Fruit fly (Drosophila melanogaster): Measurements from ENCODE around the gene CG11380.
A peak's percentile ranks its signal among the peaks of the same experiment; 100 is the strongest.

Gene CG11380

DNA sequence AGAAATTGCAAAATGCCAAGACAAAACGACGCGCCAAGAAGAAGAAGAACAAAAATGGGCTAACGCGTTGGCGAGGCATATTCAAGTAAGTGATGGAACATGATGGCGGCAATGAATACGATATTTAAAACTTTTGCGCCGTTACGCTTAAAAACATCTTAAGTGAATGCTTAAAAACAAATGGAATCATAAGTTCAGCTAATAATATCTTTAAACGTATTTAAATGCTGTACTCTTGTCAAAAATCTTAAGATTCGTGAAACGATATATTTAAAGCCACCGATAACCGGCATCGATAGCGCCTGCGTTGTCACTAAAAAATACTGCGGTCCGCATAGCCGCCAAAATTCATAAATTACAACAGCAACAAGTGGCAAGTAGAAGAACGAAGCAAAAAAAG is 48.7 kb downstream of the CG11380 start, which contains the start of gene CG11403 (continued):
- peak; percentile 82 for TF ChIP-seq Doc3 (GFP tag; IDR thresholded peaks at IDR 0.05; ENCODE audit: partially characterized antibody)
- TF ChIP-seq CG3847 (GFP tag; IDR thresholded peaks at IDR 0.05), result no peak; the same call in 1 of the 2 replicates
- no peak for TF ChIP-seq twi (tag; optimal IDR thresholded peaks at IDR 0.05)
- TF ChIP-seq CG16863 (GFP tag; optimal IDR thresholded peaks at IDR 0.05), result no peak
- TF ChIP-seq Ada2b (GFP tag; IDR thresholded peaks at IDR 0.05), result no peak
- peak; percentile 14 for TF ChIP-seq grau (tag; optimal IDR thresholded peaks at IDR 0.05)
- TF ChIP-seq sisA (GFP tag; IDR thresholded peaks at IDR 0.05), result no peak
- TF ChIP-seq Bdp1 (GFP tag; optimal IDR thresholded peaks at IDR 0.05), result no peak
- TF ChIP-seq bbx (GFP tag; IDR thresholded peaks at IDR 0.05; ENCODE audit: partially characterized antibody), result peak; percentile 55
- TF ChIP-seq Dll (GFP tag; IDR thresholded peaks at IDR 0.05; ENCODE audit: partially characterized antibody), result peak; percentile 93
- no peak for TF ChIP-seq bowl (GFP tag; IDR thresholded peaks at IDR 0.05)
- peak; percentile 66 for TF ChIP-seq CG14710 (tag; optimal IDR thresholded peaks at IDR 0.05)
- TF ChIP-seq CG18599 (GFP tag; optimal IDR thresholded peaks at IDR 0.05), result no peak
- TF ChIP-seq shn (GFP tag; optimal IDR thresholded peaks at IDR 0.05), result no peak
- TF ChIP-seq zfh2 (GFP tag; optimal IDR thresholded peaks at IDR 0.05), result no peak
- no peak for TF ChIP-seq p53 (GFP tag; optimal IDR thresholded peaks at IDR 0.05)
- no peak for TF ChIP-seq exex (tag; optimal IDR thresholded peaks at IDR 0.05)
- TF ChIP-seq CoRest (tag; optimal IDR thresholded peaks at IDR 0.05), result peak; percentile 57
- peak; percentile 14 for TF ChIP-seq sug (tag; optimal IDR thresholded peaks at IDR 0.05)
- TF ChIP-seq her (GFP tag; optimal IDR thresholded peaks at IDR 0.05), result peak; percentile 25
- TF ChIP-seq CG10209 (GFP tag; optimal IDR thresholded peaks at IDR 0.05), result no peak
- TF ChIP-seq CG6765 (GFP tag; optimal IDR thresholded peaks at IDR 0.05), result no peak
- TF ChIP-seq nmo (GFP tag; optimal IDR thresholded peaks at IDR 0.05), result peak; percentile 55
- TF ChIP-seq h (optimal IDR thresholded peaks at IDR 0.05), result no peak
- no peak for TF ChIP-seq salm (tag; optimal IDR thresholded peaks at IDR 0.05)
- TF ChIP-seq nom (GFP tag; optimal IDR thresholded peaks at IDR 0.05), result no peak
- peak; percentile 85 for TF ChIP-seq scrt (GFP tag; optimal IDR thresholded peaks at IDR 0.05)
- TF ChIP-seq zen (tag; optimal IDR thresholded peaks at IDR 0.05), result peak; percentile 4
- no peak for TF ChIP-seq peb (GFP tag; IDR thresholded peaks at IDR 0.05)
- TF ChIP-seq aop (GFP tag; IDR thresholded peaks at IDR 0.05), result no peak
- no peak for TF ChIP-seq seq (GFP tag; IDR thresholded peaks at IDR 0.05)
- TF ChIP-seq Lpt (GFP tag; optimal IDR thresholded peaks at IDR 0.05), result no peak
- TF ChIP-seq D19B (GFP tag; optimal IDR thresholded peaks at IDR 0.05), result no peak
- peak; percentile 12 for TF ChIP-seq CG13894 (tag; optimal IDR thresholded peaks at IDR 0.05)
- TF ChIP-seq Blimp-1 (GFP tag; optimal IDR thresholded peaks at IDR 0.05), result no peak
- peak; percentile 62 for TF ChIP-seq CTCF (GFP tag; optimal IDR thresholded peaks at IDR 0.05)
- TF ChIP-seq fd96Cb (tag; optimal IDR thresholded peaks at IDR 0.05), result no peak
- TF ChIP-seq MTF-1 (GFP tag; optimal IDR thresholded peaks at IDR 0.05; ENCODE audit: borderline replicate concordance), result no peak
- TF ChIP-seq CG6689 (GFP tag; IDR thresholded peaks at IDR 0.05), result no peak
- peak; percentile 80 for TF ChIP-seq CG9797 (GFP tag; optimal IDR thresholded peaks at IDR 0.05)
- no peak for TF ChIP-seq CG8089 (GFP tag; optimal IDR thresholded peaks at IDR 0.05)
- TF ChIP-seq CG17612 (GFP tag; IDR thresholded peaks at IDR 0.05), result no peak
- no peak for TF ChIP-seq CG7556 (GFP tag; optimal IDR thresholded peaks at IDR 0.05)
- TF ChIP-seq Sry-β (GFP tag; optimal IDR thresholded peaks at IDR 0.05), result no peak
- peak; percentile 22 for TF ChIP-seq CG17829 (tag; optimal IDR thresholded peaks at IDR 0.05)
- TF ChIP-seq knrl (GFP tag; IDR thresholded peaks at IDR 0.05; ENCODE audit: partially characterized antibody), result peak; percentile 87
- peak; percentile 51; the same call in 1 of the 2 replicates for TF ChIP-seq ato (GFP tag; IDR thresholded peaks at IDR 0.05; ENCODE audit: partially characterized antibody)
- TF ChIP-seq Aef1 (GFP tag; IDR thresholded peaks at IDR 0.05), result peak; percentile 55; the same call in 2 of the 3 replicates
- TF ChIP-seq Nf-YC (tag; optimal IDR thresholded peaks at IDR 0.05), result peak; percentile 32
- TF ChIP-seq CG7928 (GFP tag; optimal IDR thresholded peaks at IDR 0.05), result peak; percentile 49
- peak in 1 of 2 experiments; percentile 2 for TF ChIP-seq dpn (GFP tag; optimal IDR thresholded peaks at IDR 0.05)
